Worm (Caenorhabditis elegans) whole organism, L4/young adult: ENCODE results near the gene alg-4.
A peak's percentile ranks its signal among the peaks of the same experiment; 100 is the strongest.

Source experiments
- W03F9.2 ChIP-seq: fragments of 150-350 bp; optimal IDR thresholded peaks from 2 replicates; lab custom pipeline; 2014; ENCODE audit warnings: missing biosample characterization, missing genetic modification characterization
- dao-5 ChIP-seq: sonication (generic microtip); optimal IDR thresholded peaks from 2 replicates; lab custom pipeline; 2016; ENCODE audit warnings: missing genotype, missing genetic modification characterization, moderate library complexity, missing compliant biosample characterization
- him-1 ChIP-seq: sonication (generic microtip); optimal IDR thresholded peaks from 2 replicates; lab custom pipeline; 2016; ENCODE audit warnings: missing genotype, missing genetic modification reagents, missing genetic modification characterization, missing compliant biosample characterization

Gene alg-4

DNA sequence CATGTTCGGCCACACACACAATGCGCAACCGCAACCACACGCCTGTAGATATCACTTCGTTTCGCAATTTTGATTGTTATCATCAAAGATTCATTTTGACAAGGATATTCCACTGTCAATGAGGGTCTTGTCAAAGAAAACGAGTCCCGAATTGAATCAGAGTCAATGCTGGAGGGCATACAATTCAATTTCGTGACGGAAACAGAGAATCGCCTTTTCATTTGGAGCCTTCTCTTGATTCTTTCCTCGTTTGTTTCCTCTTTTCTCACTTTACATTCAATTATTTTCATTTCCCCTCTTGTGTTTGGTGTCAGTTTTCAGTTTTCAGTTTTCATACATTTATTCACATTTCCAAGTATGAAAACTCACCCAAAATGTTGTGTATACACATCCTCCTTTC, 23.9 kb downstream of the alg-4 start:
- TF ChIP-seq dao-5 (tag; lab: Kevin White, UChicago) (no peak), W03F9.2 (tag; lab: Kevin White, UChicago) (no peak), him-1 (tag; lab: Kevin White, UChicago) (no peak)

DNA sequence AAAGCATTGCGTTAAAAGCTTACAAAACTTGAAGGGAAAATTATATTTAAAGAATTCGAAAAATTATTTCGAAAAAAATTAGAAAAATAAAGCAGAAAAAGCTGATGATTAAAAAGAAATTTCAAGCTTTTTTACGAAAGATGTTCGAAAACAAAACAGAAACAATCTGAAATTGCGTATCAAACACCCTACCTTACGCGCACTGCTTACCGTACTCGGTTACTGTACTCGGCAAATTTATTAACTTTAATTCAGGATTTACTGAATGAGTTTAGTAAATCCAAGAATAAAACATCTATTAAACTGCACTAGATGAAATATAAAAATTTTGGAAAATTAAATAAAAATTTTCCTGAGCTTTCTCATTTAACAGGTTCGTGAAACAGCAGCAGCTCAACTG, 28.8 kb downstream of the alg-4 start:
- TF ChIP-seq him-1 (tag; lab: Kevin White, UChicago) (no peak), W03F9.2 (tag; lab: Kevin White, UChicago) (no peak), dao-5 (tag; lab: Kevin White, UChicago) (no peak)

DNA sequence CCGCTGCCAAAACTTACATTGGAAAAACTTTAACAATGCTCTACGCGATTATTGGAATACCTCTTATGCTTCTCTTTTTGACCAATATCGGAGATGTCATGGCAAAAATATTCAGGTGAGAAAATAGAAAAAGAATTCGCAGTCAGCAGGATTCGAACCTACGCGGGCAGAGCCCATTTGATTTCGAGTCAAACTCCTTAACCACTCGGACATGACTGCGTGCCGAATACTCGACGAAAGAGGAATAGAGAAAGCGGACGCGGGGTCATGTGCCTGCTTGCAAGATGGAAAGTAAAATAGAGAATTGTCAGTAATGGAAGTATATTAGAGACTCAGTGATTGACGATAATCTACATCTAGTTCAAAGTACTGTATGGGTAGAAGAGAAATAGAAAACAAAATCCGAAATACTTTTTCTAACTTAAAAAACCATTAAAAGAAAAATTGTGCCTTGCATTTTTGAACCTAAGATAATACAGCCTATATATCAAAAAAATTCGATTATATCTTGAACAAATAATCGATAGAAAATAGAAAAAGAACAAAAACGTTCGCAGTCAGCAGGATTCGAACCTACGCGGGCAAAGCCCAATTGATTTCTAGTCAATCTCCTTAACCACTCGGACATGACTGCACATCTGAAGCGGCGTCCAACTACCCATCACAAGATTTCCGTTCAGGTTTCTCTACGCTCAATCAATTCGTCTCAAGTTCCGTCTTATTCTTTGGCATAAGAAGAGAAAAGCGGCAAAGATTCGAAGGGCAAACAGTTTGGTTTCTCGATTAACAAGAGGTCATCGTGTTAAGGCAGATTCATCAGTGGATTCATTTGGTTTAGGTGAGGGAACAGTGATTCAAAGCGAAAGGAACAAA, 29.5 kb downstream of the alg-4 start:
- peak; percentile 50 for TF ChIP-seq him-1 (tag; lab: Kevin White, UChicago)
- TF ChIP-seq W03F9.2 (tag; lab: Kevin White, UChicago) = no peak
- peak; percentile 28 for TF ChIP-seq dao-5 (tag; lab: Kevin White, UChicago)

DNA sequence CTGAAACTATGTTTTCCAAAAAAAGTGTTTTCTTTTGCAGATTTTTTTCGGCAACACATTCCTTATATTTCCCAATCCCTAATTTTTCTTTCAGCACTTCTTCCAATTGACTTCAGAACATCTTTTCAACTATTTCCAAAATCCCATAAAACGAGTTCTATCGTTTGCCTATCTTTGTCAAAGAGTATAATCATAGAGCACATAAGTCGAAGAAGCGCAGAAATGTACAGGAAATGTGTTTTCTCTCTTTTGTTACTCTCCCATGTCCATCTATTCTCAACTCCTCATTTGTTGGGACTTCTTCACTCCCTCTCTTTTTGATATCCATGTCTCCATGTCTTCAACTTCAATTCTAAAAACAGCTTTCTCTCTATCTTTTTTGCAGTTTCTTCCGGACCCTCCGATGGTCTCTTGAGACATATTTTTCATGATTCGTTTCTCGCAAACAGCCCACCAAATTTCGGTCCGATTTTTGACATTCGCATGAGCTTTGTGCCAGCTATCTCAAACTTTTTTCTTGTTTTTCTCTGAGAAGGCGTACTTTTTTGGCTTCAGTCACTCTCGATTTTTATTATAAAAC, 30.9 kb downstream of the alg-4 start, which contains the start of gene twk-48:
Gene twk-48, plus strand, starts transcription at position 530 of the 580 bp plus-strand sequence.
- TF ChIP-seq dao-5 (tag; lab: Kevin White, UChicago) (no peak), him-1 (tag; lab: Kevin White, UChicago) (no peak), W03F9.2 (tag; lab: Kevin White, UChicago) (no peak)

DNA sequence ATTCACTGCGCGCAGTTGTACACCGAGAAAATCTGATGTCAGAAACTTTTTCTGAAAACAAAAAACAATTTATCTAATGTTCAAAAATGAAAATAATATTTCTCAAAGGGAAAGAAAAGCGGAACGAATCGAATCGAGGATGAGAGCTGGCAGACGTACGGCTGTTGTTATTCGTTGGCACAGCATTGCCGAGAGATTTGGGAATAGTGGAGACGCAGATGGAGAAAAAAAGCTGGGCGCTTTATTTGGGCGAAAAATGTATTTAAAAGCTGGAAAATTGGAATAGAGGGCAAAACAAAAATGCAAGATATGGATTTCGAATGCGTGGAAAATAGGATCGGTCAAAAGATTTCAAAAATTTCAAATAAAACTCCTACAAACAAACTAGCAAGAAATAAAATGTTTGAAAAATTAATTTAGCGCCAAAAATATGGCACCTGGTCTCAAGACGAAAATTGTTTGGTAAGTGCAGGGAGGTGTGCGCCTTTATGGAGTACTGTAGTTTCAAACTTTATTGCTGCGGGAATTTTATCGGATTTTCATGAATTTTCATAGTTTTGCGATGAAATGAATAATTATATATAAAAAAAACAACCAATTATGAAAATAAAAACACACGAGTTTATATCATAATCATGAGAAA, 32.0 kb downstream of the alg-4 start, which contains the start of gene gpdh-2:
Gene gpdh-2, minus strand, starts transcription at position 51 of the 643 bp plus-strand sequence.
- TF ChIP-seq dao-5 (tag; lab: Kevin White, UChicago) (no peak), him-1 (tag; lab: Kevin White, UChicago) (no peak), W03F9.2 (tag; lab: Kevin White, UChicago) (no peak)

DNA sequence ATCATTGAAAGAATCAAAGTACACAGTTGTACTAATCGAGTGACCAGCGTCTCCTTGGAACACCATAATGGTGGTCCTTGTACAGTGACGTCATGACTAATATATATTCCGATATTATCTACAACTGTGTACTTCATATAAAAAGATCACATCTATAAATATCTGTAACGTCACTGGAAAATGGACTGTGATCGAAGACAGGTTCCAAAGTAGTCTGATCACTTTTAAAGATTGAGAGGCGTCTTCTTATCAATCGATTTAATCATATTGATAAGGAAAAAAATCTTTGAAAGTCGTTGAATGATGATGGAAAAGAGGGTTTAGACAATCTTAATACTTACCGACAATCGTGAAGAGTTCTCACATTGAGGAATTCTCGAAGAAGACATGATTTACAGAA, 33.2 kb downstream of the alg-4 start:
- no peak for TF ChIP-seq dao-5 (tag; lab: Kevin White, UChicago)

DNA sequence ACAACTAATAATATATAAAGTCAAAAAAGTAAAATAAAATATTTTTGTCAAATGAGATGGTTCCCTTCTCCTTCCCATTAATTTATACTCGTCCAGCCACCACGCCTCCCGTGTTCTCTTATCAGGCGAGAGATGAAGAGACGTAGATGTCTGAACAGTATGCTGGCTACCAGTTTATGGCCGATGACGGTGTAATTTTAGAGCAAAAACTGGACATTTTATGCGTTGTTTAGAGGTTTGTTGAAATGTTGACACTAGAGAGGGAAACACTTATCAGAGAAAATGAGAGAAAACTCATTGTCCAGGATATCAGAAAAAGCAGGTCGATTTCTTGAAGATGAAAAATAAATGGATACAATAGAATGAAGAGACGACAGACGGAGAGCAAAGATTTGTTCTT, 34.1 kb downstream of the alg-4 start:
- TF ChIP-seq W03F9.2 (tag; lab: Kevin White, UChicago) (no peak), him-1 (tag; lab: Kevin White, UChicago) (no peak), dao-5 (tag; lab: Kevin White, UChicago) (no peak)

DNA sequence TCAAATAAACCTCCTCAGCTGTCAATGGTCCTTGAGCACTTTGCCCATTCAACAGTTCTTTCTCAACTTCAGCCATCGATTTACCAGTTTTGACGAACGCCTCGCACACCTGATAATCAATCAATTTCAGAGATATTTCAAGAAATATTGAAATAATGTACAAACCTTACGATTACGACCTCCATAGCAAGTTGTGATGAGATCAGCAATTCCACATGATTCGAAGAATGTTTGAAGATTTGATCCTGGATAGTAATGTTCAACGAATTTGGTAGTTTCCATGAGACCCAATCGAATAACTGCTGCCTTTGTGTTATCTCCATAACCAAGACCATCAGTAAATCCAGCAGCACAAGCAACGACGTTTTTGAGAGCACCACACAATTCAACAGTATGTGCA, 36.3 kb downstream of the alg-4 start:
- TF ChIP-seq him-1 (tag; lab: Kevin White, UChicago) = no peak
- TF ChIP-seq dao-5 (tag; lab: Kevin White, UChicago) = no peak
- TF ChIP-seq W03F9.2 (tag; lab: Kevin White, UChicago) = no peak

DNA sequence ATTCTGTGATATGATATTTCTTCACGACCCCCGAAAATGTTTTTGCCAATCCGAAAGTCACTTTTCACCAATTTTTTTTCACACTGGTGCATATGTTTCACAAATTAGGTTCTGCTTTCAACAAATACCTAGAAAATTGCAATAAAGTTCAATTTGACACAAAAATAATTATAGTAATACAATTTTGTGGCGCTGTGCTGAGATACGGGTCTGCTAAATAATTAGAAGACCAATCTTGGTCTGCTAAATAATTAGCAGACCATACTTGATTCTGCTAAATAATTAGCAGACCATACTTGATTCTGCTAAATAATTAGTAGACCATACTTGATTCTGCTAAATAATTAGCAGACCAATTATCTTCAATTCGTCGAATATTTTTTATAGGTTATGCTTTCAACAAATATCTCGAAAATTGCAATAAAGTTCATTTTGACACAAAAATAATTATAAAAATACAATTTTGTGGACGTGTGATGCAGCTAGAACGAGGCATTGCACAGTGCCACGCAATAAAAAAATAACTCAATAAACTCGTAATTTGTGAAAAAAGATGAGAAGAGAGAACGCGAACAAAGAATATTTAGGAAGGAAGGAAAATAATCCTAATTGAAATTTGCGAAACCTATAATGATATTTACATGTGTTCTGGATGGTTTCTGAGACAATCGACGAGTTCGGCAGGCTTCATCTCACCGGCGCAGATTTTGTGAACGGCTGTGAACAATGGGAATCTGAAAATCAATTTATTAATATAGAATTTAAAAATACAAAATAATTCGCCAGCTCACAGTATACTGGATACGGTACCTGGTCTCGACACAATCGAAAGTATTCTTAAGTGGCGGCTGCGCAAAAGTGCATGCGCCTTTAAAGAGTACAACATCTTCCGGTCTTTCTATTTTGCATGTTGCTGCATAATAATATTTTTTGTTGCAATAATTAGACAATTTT, 37.3 kb downstream of the alg-4 start:
- TF ChIP-seq dao-5 (tag; lab: Kevin White, UChicago) = no peak
- TF ChIP-seq him-1 (tag; lab: Kevin White, UChicago) = no peak
- no peak for TF ChIP-seq W03F9.2 (tag; lab: Kevin White, UChicago)

DNA sequence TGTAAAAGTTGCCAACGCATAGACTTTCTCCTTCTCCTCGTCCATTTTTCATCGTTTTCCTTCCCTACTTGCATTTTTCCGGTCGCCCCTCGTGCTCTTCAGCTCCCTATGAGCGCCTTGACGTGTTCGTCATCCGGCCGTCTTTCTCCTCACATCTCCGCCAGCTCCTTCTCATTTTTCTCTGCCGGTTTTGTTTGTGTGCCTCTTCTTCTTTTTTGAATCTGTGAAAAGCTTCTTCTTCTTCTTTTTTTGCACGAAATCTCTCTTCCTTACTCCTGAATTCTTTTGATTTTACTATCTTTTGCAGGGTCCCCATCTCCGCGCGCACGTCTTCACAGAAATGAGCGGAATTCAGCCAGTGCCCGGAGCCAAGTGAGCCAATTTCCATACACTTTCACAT, 39.7 kb downstream of the alg-4 start, which contains the start of gene K11H3.3:
Gene K11H3.3, plus strand, starts transcription at position 308 of the 400 bp plus-strand sequence.
- TF ChIP-seq W03F9.2 (tag; lab: Kevin White, UChicago) = no peak

DNA sequence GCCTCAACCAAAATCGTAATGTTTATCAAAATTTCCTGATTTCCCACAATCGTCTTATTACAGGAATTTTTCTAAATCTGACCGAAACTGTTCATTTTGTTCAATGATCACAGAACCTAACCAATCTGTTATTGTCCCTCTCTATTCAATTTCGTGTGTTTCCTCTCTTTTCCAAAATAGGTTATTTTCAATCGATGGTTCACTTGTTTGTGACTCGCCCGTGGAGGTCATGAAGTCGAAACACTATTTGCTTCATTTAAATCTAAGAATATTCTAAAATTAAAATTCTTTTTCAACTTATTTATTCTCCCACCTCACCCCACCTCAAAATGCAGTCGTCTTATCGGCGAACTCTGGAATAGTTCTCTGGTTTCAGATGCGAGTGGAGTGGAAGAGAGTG, 40.3 kb downstream of the alg-4 start:
- TF ChIP-seq dao-5 (tag; lab: Kevin White, UChicago) = no peak
- no peak for TF ChIP-seq W03F9.2 (tag; lab: Kevin White, UChicago)
- no peak for TF ChIP-seq him-1 (tag; lab: Kevin White, UChicago)

DNA sequence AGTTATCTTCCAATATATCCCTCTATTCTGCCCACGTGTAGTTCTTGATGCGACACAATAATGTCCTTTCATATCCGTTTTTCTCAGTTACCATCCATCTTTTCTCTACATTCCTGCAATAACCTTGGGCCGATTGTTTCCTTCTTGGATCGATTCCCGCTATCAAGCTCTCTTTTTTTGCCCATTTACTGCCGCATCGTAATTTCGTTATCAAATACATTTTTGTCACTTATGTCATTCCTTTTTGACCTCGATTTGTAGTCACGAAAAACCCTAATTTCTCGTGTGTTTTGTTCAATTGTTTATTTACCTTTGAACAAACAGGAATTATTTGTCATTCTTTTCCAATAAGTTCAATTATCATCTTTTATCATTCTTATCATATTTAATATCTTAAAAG, 41.3 kb downstream of the alg-4 start:
- no peak for TF ChIP-seq dao-5 (tag; lab: Kevin White, UChicago)
- TF ChIP-seq W03F9.2 (tag; lab: Kevin White, UChicago) = no peak
- no peak for TF ChIP-seq him-1 (tag; lab: Kevin White, UChicago)
